Worm (Caenorhabditis elegans) whole organism, L4 larva: Measurements from ENCODE around the gene C13A10.1.

ENCODE experiments used
- F37D6.2 ChIP-seq: sonication (generic microtip); optimal IDR thresholded peaks from 2 replicates; lab custom pipeline; 2016; ENCODE audit warnings: mild to moderate bottlenecking, missing genetic modification characterization, missing compliant biosample characterization
- F44E2.7 ChIP-seq: fragments of 200-800 bp; sonication (Bioruptor generic); IDR thresholded peaks from 2 replicates; pipeline ENCODE4 v2.1.2; 2022; ENCODE audit warnings: missing genetic modification characterization, missing compliant biosample characterization
- R02D3.7 ChIP-seq: fragments of 150-350 bp; sonication (generic microtip); optimal IDR thresholded peaks from 3 replicates; lab custom pipeline; 2014; ENCODE audit warnings: missing biosample characterization, missing genetic modification characterization
- Y105C5A.15 ChIP-seq: fragments of 200-800 bp; sonication (Bioruptor generic); IDR thresholded peaks from 2 replicates; pipeline ENCODE4 v1.3.6; 2022; ENCODE audit warnings: missing genetic modification characterization, missing compliant biosample characterization
- Y5F2A.4 ChIP-seq: fragments of 200-800 bp; sonication (Bioruptor generic); optimal IDR thresholded peaks from 2 replicates; lab custom pipeline; 2018; ENCODE audit warnings: mild to moderate bottlenecking, missing genetic modification characterization, missing compliant biosample characterization
- ZK337.2 ChIP-seq: fragments of 200-800 bp; sonication (Bioruptor generic); IDR thresholded peaks from 2 replicates; pipeline ENCODE4 v1.3.6; 2022; ENCODE audit warnings: missing genetic modification reagents, missing genetic modification characterization, missing compliant biosample characterization
- aha-1 ChIP-seq: fragments of 150-350 bp; peaks from one replicate; lab custom pipeline; 2014; ENCODE audit warnings: missing biosample characterization, missing genetic modification characterization
- ceh-82 ChIP-seq: sonication (generic microtip); optimal IDR thresholded peaks from 2 replicates; lab custom pipeline; 2017; ENCODE audit warnings: missing biosample characterization, missing genetic modification characterization
- ces-1 ChIP-seq: fragments of 150-350 bp; sonication (generic microtip); optimal IDR thresholded peaks from 4 replicates; lab custom pipeline; 2014; ENCODE audit warnings: missing biosample characterization, missing genetic modification reagents, missing genetic modification characterization
- daf-12 ChIP-seq: fragments of 150-350 bp; optimal IDR thresholded peaks from 2 replicates; lab custom pipeline; 2014; ENCODE audit warnings: missing biosample characterization, missing genetic modification reagents, missing genetic modification characterization
- dmd-6 ChIP-seq: fragments of 200-800 bp; sonication (Bioruptor generic); IDR thresholded peaks from 2 replicates; pipeline ENCODE4 v1.3.6; 2022; ENCODE audit warnings: missing genetic modification reagents, missing genetic modification characterization, missing compliant biosample characterization
- dmd-8 ChIP-seq: fragments of 200-800 bp; sonication (Bioruptor generic); IDR thresholded peaks from 2 replicates; pipeline ENCODE4 v1.3.6; 2022; ENCODE audit warnings: missing genetic modification characterization, missing compliant biosample characterization
- dmd-9 ChIP-seq: fragments of 200-800 bp; sonication (Bioruptor generic); IDR thresholded peaks from 2 replicates; pipeline ENCODE4 v1.3.6; 2022; ENCODE audit warnings: missing genetic modification reagents, missing genetic modification characterization, missing compliant biosample characterization
- dpl-1 ChIP-seq: fragments of 150-350 bp; optimal IDR thresholded peaks from 2 replicates; lab custom pipeline; 2014; ENCODE audit warnings: missing biosample characterization, missing genetic modification reagents, missing genetic modification characterization
- dve-1 ChIP-seq: sonication (generic microtip); optimal IDR thresholded peaks from 2 replicates; lab custom pipeline; 2017; ENCODE audit warnings: antibody characterized with exemption, mild to moderate bottlenecking, missing genetic modification characterization, missing compliant biosample characterization; ENCODE audit not compliant: insufficient read depth
- egl-43 ChIP-seq: fragments of 200-800 bp; sonication (Bioruptor generic); IDR thresholded peaks from 2 replicates; pipeline ENCODE4 v1.3.6; 2022; ENCODE audit warnings: missing genetic modification reagents, missing genetic modification characterization, missing compliant biosample characterization
- fos-1 ChIP-seq: fragments of 150-350 bp; optimal IDR thresholded peaks from 2 replicates; lab custom pipeline; 2014; ENCODE audit warnings: missing biosample characterization, missing genetic modification characterization
- gei-8 ChIP-seq: fragments of 200-800 bp; sonication (Bioruptor generic); optimal IDR thresholded peaks from 2 replicates; lab custom pipeline; 2018; ENCODE audit warnings: mild to moderate bottlenecking, missing genetic modification characterization, missing compliant biosample characterization
- jun-1 ChIP-seq: fragments of 150-350 bp; optimal IDR thresholded peaks from 2 replicates; lab custom pipeline; 2014; ENCODE audit warnings: missing biosample characterization, missing genetic modification reagents, missing genetic modification characterization
- lim-7 ChIP-seq: fragments of 200-800 bp; sonication (Bioruptor generic); IDR thresholded peaks from 2 replicates; pipeline ENCODE4 v1.3.6; 2022; ENCODE audit warnings: missing genetic modification characterization, missing compliant biosample characterization
- lin-1 ChIP-seq: fragments of 200-800 bp; sonication (Bioruptor generic); IDR thresholded peaks from 2 replicates; pipeline ENCODE4 v1.3.6; 2022; ENCODE audit warnings: missing genetic modification reagents, missing genetic modification characterization, missing compliant biosample characterization
- lin-38 ChIP-seq: fragments of 200-800 bp; sonication (Bioruptor generic); IDR thresholded peaks from 2 replicates; pipeline ENCODE4 v1.3.6; 2022; ENCODE audit warnings: missing genetic modification reagents, missing genetic modification characterization, missing compliant biosample characterization
- lin-39 ChIP-seq: fragments of 150-350 bp; optimal IDR thresholded peaks from 2 replicates; lab custom pipeline; 2014; ENCODE audit warnings: missing biosample characterization, missing genetic modification reagents, missing genetic modification characterization
- lsy-2 ChIP-seq, 2 experiments: fragments of 150-350 bp in 1 of 2; sonication (generic microtip) in 1 of 2; optimal IDR thresholded peaks; 2 replicates each; lab custom pipeline; 2014 to 2017; ENCODE audit warnings: missing biosample characterization in 2 of 2, missing genetic modification characterization in 2 of 2
- mdl-1 ChIP-seq, 2 experiments: fragments of 150-350 bp in 1 of 2; sonication (generic microtip) in 1 of 2; optimal IDR thresholded peaks; 2 replicates each; lab custom pipeline; 2014 to 2017; ENCODE audit warnings: missing biosample characterization in 2 of 2, missing genetic modification characterization in 2 of 2
- mdt-29 ChIP-seq: fragments of 200-800 bp; sonication (Bioruptor generic); IDR thresholded peaks from 2 replicates; pipeline ENCODE4 v1.3.6; 2022; ENCODE audit warnings: missing genetic modification reagents, missing genetic modification characterization, missing compliant biosample characterization
- mep-1 ChIP-seq: fragments of 150-350 bp; sonication (generic microtip); optimal IDR thresholded peaks from 3 replicates; lab custom pipeline; 2014; ENCODE audit warnings: missing biosample characterization, missing genetic modification characterization
- mes-2 ChIP-seq: sonication (generic microtip); optimal IDR thresholded peaks from 2 replicates; lab custom pipeline; 2016; ENCODE audit warnings: missing genotype, mild to moderate bottlenecking, missing genetic modification characterization, missing compliant biosample characterization; ENCODE audit not compliant: poor library complexity, severe bottlenecking
- mxl-3 ChIP-seq: fragments of 200-800 bp; sonication (Bioruptor generic); optimal IDR thresholded peaks from 2 replicates; lab custom pipeline; 2018; ENCODE audit warnings: mild to moderate bottlenecking, missing genetic modification characterization, missing compliant biosample characterization
- nhr-10 ChIP-seq: fragments of 150-350 bp; optimal IDR thresholded peaks from 2 replicates; lab custom pipeline; 2014; ENCODE audit warnings: missing biosample characterization, missing genetic modification characterization
- nhr-11 ChIP-seq: fragments of 150-350 bp; optimal IDR thresholded peaks from 2 replicates; lab custom pipeline; 2014; ENCODE audit warnings: missing biosample characterization, missing genetic modification characterization
- nhr-25 ChIP-seq: sonication (generic microtip); optimal IDR thresholded peaks from 2 replicates; lab custom pipeline; 2017; ENCODE audit warnings: missing genetic modification characterization, mild to moderate bottlenecking, missing compliant biosample characterization, antibody characterized with exemption, moderate library complexity, borderline replicate concordance; ENCODE audit not compliant: insufficient read depth
- nhr-28 ChIP-seq: fragments of 150-350 bp; optimal IDR thresholded peaks from 2 replicates; lab custom pipeline; 2014; ENCODE audit warnings: missing biosample characterization, missing genetic modification characterization
- nhr-41 ChIP-seq: fragments of 200-800 bp; sonication (Bioruptor generic); IDR thresholded peaks from 2 replicates; pipeline ENCODE4 v1.3.6; 2022; ENCODE audit warnings: missing genetic modification reagents, missing genetic modification characterization, missing compliant biosample characterization
- nhr-77 ChIP-seq: fragments of 150-350 bp; optimal IDR thresholded peaks from 2 replicates; lab custom pipeline; 2014; ENCODE audit warnings: missing biosample characterization, missing genetic modification characterization
- pha-4 ChIP-seq, 2 experiments: fragments of 150-350 bp in 1 of 2; fragments of 200-800 bp in 1 of 2; sonication (Bioruptor generic) in 1 of 2; IDR thresholded peaks in 1 of 2; optimal IDR thresholded peaks in 1 of 2; 2 replicates each; pipeline versions ENCODE4 v1.3.6 to Lab custom; 2014 to 2022; ENCODE audit warnings: missing genetic modification characterization in 2 of 2, missing genetic modification reagents in 2 of 2, missing biosample characterization in 1 of 2, missing compliant biosample characterization in 1 of 2
- snpc-1.2 ChIP-seq: fragments of 200-800 bp; sonication (Bioruptor generic); IDR thresholded peaks from 2 replicates; pipeline ENCODE4 v1.3.6; 2022; ENCODE audit warnings: missing genetic modification reagents, missing genetic modification characterization, missing compliant biosample characterization
- snpc-4 ChIP-seq: fragments of 150-350 bp; optimal IDR thresholded peaks from 2 replicates; lab custom pipeline; 2014; ENCODE audit warnings: missing biosample characterization, missing genetic modification characterization
- spr-3 ChIP-seq: fragments of 200-800 bp; sonication (Bioruptor generic); optimal IDR thresholded peaks from 2 replicates; lab custom pipeline; 2018; ENCODE audit warnings: mild to moderate bottlenecking, missing genetic modification characterization, missing compliant biosample characterization
- unc-39 ChIP-seq: sonication (generic microtip); optimal IDR thresholded peaks from 2 replicates; lab custom pipeline; 2017; ENCODE audit warnings: missing biosample characterization, missing genetic modification characterization
- vab-7 ChIP-seq: fragments of 200-800 bp; sonication (Bioruptor generic); IDR thresholded peaks from 2 replicates; pipeline ENCODE4 v1.3.6; 2022; ENCODE audit warnings: missing genetic modification reagents, missing genetic modification characterization, missing compliant biosample characterization

Gene C13A10.1

ce11 chrII:1402167-1402619 lies 46.7 kb upstream of the C13A10.1 start, which contains the start of gene Y51H7C.7 (continued):
- TF ChIP-seq gei-8 (GFP tag; lab: Kevin White, UChicago) (no peak), lin-39 (tag; lab: Kevin White, UChicago) (no peak), Y5F2A.4 (no peak), snpc-4 (tag; lab: Kevin White, UChicago) (no peak), egl-43 (GFP tag; lab: Robert Waterston, UW) (no peak), nhr-28 (tag; lab: Kevin White, UChicago) (peak; percentile 28), mdt-29 (GFP tag; lab: Robert Waterston, UW) (no peak), F37D6.2 (tag; lab: Kevin White, UChicago) (peak; percentile 44), dmd-9 (GFP tag; lab: Robert Waterston, UW) (no peak), ZK337.2 (no peak), unc-39 (tag; lab: Kevin White, UChicago) (no peak), mxl-3 (GFP tag; lab: Kevin White, UChicago) (no peak), jun-1 (no peak), lsy-2 (tag; optimal IDR thresholded peaks at IDR 0.05; lab: Kevin White, UChicago) (no peak), vab-7 (GFP tag; lab: Robert Waterston, UW) (no peak), F44E2.7 (GFP tag; lab: Robert Waterston, UW) (no peak), nhr-25 (tag; lab: Kevin White, UChicago) (no peak), daf-12 (tag; lab: Kevin White, UChicago) (no peak), nhr-77 (tag; lab: Kevin White, UChicago) (no peak), ceh-82 (no peak), ces-1 (GFP tag; lab: Kevin White, UChicago) (no peak), spr-3 (no peak), nhr-10 (no peak), nhr-11 (tag; lab: Kevin White, UChicago) (no peak), mes-2 (tag; lab: Kevin White, UChicago) (peak; percentile 84), dpl-1 (GFP tag; lab: Kevin White, UChicago) (peak; percentile 70), snpc-1.2 (GFP tag; lab: Robert Waterston, UW) (no peak), lim-7 (no peak), Y105C5A.15 (GFP tag; lab: Robert Waterston, UW) (no peak), dve-1 (tag; lab: Kevin White, UChicago) (no peak), pha-4 (GFP tag; IDR thresholded peaks at IDR 0.05; lab: Robert Waterston, UW) (no peak), pha-4 (tag; optimal IDR thresholded peaks at IDR 0.05; lab: Kevin White, UChicago) (no peak), lin-38 (GFP tag; lab: Robert Waterston, UW) (no peak), mep-1 (no peak), R02D3.7 (no peak), fos-1 (no peak)

- no peak for TF ChIP-seq snpc-1.2 (GFP tag; lab: Robert Waterston, UW)
Measured at ce11 chrII:1401474-1401873, 46.0 kb upstream of the C13A10.1 start, which contains the start of gene Y51H7C.8. Gene Y51H7C.8, plus strand, starts transcription at chrII:1401774.

- TF ChIP-seq nhr-41 (no peak), dpl-1 (GFP tag; lab: Kevin White, UChicago) (no peak), aha-1 (no peak), dmd-8 (no peak), mdl-1 (tag; optimal IDR thresholded peaks at IDR 0.05; lab: Kevin White, UChicago) (no peak), dmd-6 (GFP tag; lab: Robert Waterston, UW) (no peak), lin-1 (GFP tag; lab: Robert Waterston, UW) (no peak)
Measured at ce11 chrII:1400105-1400504, 44.7 kb upstream of the C13A10.1 start, which contains the start of gene F54D12.1. Gene F54D12.1, plus strand, starts transcription at chrII:1400405.
